Fruit fly (Drosophila melanogaster) whole organism, embryonic: ENCODE data around the gene mRpS31.

Source experiments
- Awh ChIP-seq: fragments of 200-800 bp; sonication (Bioruptor generic); IDR thresholded peaks from 2 replicates; pipeline ENCODE4, ENCODE4 v1.3.6; 2022; ENCODE audit warnings: missing biosample characterization, missing genetic modification characterization
- B-H2 ChIP-seq: fragments of 200-800 bp; sonication (Bioruptor generic); optimal IDR thresholded peaks from 2 replicates; lab custom pipeline; 2018; ENCODE audit warnings: missing biosample characterization, mild to moderate bottlenecking, missing genetic modification characterization
- Bdp1 ChIP-seq: fragments of 200-800 bp; sonication (Bioruptor generic); optimal IDR thresholded peaks from 3 replicates; lab custom pipeline; 2016; ENCODE audit warnings: missing biosample characterization, missing genetic modification characterization
- CG10979 ChIP-seq: fragments of 200-800 bp; sonication (Bioruptor generic); optimal IDR thresholded peaks from 2 replicates; lab custom pipeline; 2018; ENCODE audit warnings: missing biosample characterization, mild to moderate bottlenecking, missing genetic modification characterization, moderate library complexity
- CG11504 ChIP-seq: fragments of 200-800 bp; sonication (Bioruptor generic); optimal IDR thresholded peaks from 3 replicates; lab custom pipeline; 2019; ENCODE audit warnings: missing biosample characterization, mild to moderate bottlenecking, missing genetic modification characterization, moderate library complexity
- CG11695 ChIP-seq: fragments of 200-800 bp; sonication (Bioruptor generic); IDR thresholded peaks from 3 replicates; pipeline ENCODE4 v1.3.6; 2022; ENCODE audit warnings: missing biosample characterization, missing genetic modification characterization
- CG12155 ChIP-seq: fragments of 200-800 bp; sonication (Bioruptor generic); optimal IDR thresholded peaks from 3 replicates; lab custom pipeline; 2016; ENCODE audit warnings: missing biosample characterization, missing genetic modification characterization
- CG12236 ChIP-seq: fragments of 200-800 bp; sonication (Bioruptor generic); optimal IDR thresholded peaks from 2 replicates; lab custom pipeline; 2016; ENCODE audit warnings: missing biosample characterization, missing genetic modification characterization
- CG15601 ChIP-seq: fragments of 200-800 bp; sonication (Bioruptor generic); optimal IDR thresholded peaks from 3 replicates; lab custom pipeline; 2019; ENCODE audit warnings: missing biosample characterization, mild to moderate bottlenecking, missing genetic modification characterization, moderate library complexity
- CG1647 ChIP-seq: fragments of 200-800 bp; sonication (Bioruptor generic); optimal IDR thresholded peaks from 3 replicates; lab custom pipeline; 2016; ENCODE audit warnings: missing biosample characterization, missing genetic modification characterization
- CG16815 ChIP-seq: fragments of 200-800 bp; sonication (Bioruptor generic); optimal IDR thresholded peaks from 3 replicates; lab custom pipeline; 2017; ENCODE audit warnings: missing biosample characterization, mild to moderate bottlenecking, missing genetic modification characterization
- CG18262 ChIP-seq: fragments of 200-800 bp; optimal IDR thresholded peaks from 3 replicates; lab custom pipeline; 2019; ENCODE audit warnings: missing biosample characterization, mild to moderate bottlenecking, missing genetic modification characterization, moderate library complexity
- CG33213 ChIP-seq: fragments of 200-800 bp; sonication (Bioruptor generic); optimal IDR thresholded peaks from 3 replicates; lab custom pipeline; 2016; ENCODE audit warnings: missing biosample characterization, missing genetic modification characterization
- CG3407 ChIP-seq: fragments of 200-800 bp; sonication (Bioruptor generic); optimal IDR thresholded peaks from 2 replicates; lab custom pipeline; 2018; ENCODE audit warnings: missing biosample characterization, mild to moderate bottlenecking, missing genetic modification characterization
- CG34422 ChIP-seq: fragments of 200-800 bp; sonication (Bioruptor generic); IDR thresholded peaks from 3 replicates; pipeline ENCODE4 v1.3.6; 2022; ENCODE audit warnings: missing biosample characterization, missing genetic modification characterization
- CG7963 ChIP-seq: fragments of 200-800 bp; sonication (Bioruptor generic); IDR thresholded peaks from 3 replicates; pipeline ENCODE4 v1.3.6; 2022; ENCODE audit warnings: missing biosample characterization, missing genetic modification characterization; ENCODE audit not compliant: partially characterized antibody
- CG9876 ChIP-seq: fragments of 200-800 bp; sonication (Bioruptor generic); optimal IDR thresholded peaks from 2 replicates; lab custom pipeline; 2016; ENCODE audit warnings: missing biosample characterization, missing genetic modification characterization
- D ChIP-seq, 2 experiments: fragments of 200-800 bp in 1 of 2; fragments of >200 bp in 1 of 2; sonication (Bioruptor generic) in 1 of 2; optimal IDR thresholded peaks; 2 replicates in 1 of 2; 3 replicates in 1 of 2; lab custom pipeline; 2017; ENCODE audit warnings: mild to moderate bottlenecking in 1 of 2, missing biosample characterization in 1 of 2, missing genetic modification characterization in 1 of 2, missing genetic modification reagents in 1 of 2
- Dll ChIP-seq: fragments of 200-800 bp; sonication (Bioruptor generic); IDR thresholded peaks from 4 replicates; pipeline ENCODE4 v1.3.6; 2022; ENCODE audit warnings: missing biosample characterization, missing genetic modification characterization; ENCODE audit not compliant: partially characterized antibody
- Dref ChIP-seq: fragments of 200-800 bp; sonication (Bioruptor generic); IDR thresholded peaks from 2 replicates; pipeline ENCODE4 v1.3.6; 2022; ENCODE audit warnings: missing biosample characterization, missing genetic modification characterization
- Fer1 ChIP-seq: fragments of 200-800 bp; sonication (Bioruptor generic); optimal IDR thresholded peaks from 2 replicates; lab custom pipeline; 2017; ENCODE audit warnings: missing biosample characterization, mild to moderate bottlenecking, missing genetic modification characterization
- Jarid2 ChIP-seq: fragments of 200-800 bp; sonication (Bioruptor generic); optimal IDR thresholded peaks from 3 replicates; lab custom pipeline; 2017; ENCODE audit warnings: mild to moderate bottlenecking, missing biosample characterization, missing genetic modification reagents, missing genetic modification characterization
- NK7.1 ChIP-seq: fragments of 200-800 bp; sonication (Bioruptor generic); optimal IDR thresholded peaks from 3 replicates; lab custom pipeline; 2016; ENCODE audit warnings: missing biosample characterization, missing genetic modification characterization
- Nf-YA ChIP-seq: fragments of 200-800 bp; sonication (Bioruptor generic); IDR thresholded peaks from 2 replicates; pipeline ENCODE4 v1.3.6; 2022; ENCODE audit warnings: missing biosample characterization, missing genetic modification characterization
- Pdp1 ChIP-seq, 2 experiments: fragments of 200-800 bp; sonication (Bioruptor generic); optimal IDR thresholded peaks; 3 replicates each; lab custom pipeline; 2016; ENCODE audit warnings: missing biosample characterization in 2 of 2, missing genetic modification characterization in 2 of 2, mild to moderate bottlenecking in 1 of 2, moderate library complexity in 1 of 2
- Sox100B ChIP-seq: fragments of 200-800 bp; sonication (Bioruptor generic); optimal IDR thresholded peaks from 3 replicates; lab custom pipeline; 2018; ENCODE audit warnings: missing biosample characterization, mild to moderate bottlenecking, missing genetic modification characterization
- Tbp ChIP-seq: fragments of >200 bp; optimal IDR thresholded peaks from 2 replicates; lab custom pipeline; 2018; ENCODE audit warnings: missing biosample characterization, missing genetic modification characterization
- bsh ChIP-seq, 2 experiments: fragments of 200-800 bp; sonication (Bioruptor generic); optimal IDR thresholded peaks; 2 replicates each; lab custom pipeline; 2017 to 2018; ENCODE audit warnings: mild to moderate bottlenecking in 2 of 2, missing biosample characterization in 2 of 2, missing genetic modification characterization in 2 of 2, moderate library complexity in 1 of 2
- dmrt99B ChIP-seq: fragments of 200-800 bp; sonication (Bioruptor generic); optimal IDR thresholded peaks from 2 replicates; lab custom pipeline; 2018; ENCODE audit warnings: missing biosample characterization, mild to moderate bottlenecking, missing genetic modification characterization, moderate library complexity
- ewg ChIP-seq: fragments of 200-800 bp; sonication (Bioruptor generic); optimal IDR thresholded peaks from 3 replicates; lab custom pipeline; 2017; ENCODE audit warnings: mild to moderate bottlenecking, missing biosample characterization, missing genetic modification reagents, missing genetic modification characterization
- gem ChIP-seq: fragments of 200-800 bp; sonication (Bioruptor generic); optimal IDR thresholded peaks from 2 replicates; lab custom pipeline; 2019; ENCODE audit warnings: missing biosample characterization, mild to moderate bottlenecking, missing genetic modification characterization, moderate library complexity
- her ChIP-seq: fragments of 200-800 bp; sonication (Bioruptor generic); optimal IDR thresholded peaks from 2 replicates; lab custom pipeline; 2016; ENCODE audit warnings: missing biosample characterization, missing genetic modification characterization
- ind ChIP-seq: fragments of 200-800 bp; sonication (Bioruptor generic); optimal IDR thresholded peaks from 3 replicates; lab custom pipeline; 2016; ENCODE audit warnings: missing biosample characterization, missing genetic modification characterization
- jumu ChIP-seq: fragments of 200-800 bp; sonication (Bioruptor generic); optimal IDR thresholded peaks from 3 replicates; lab custom pipeline; 2016; ENCODE audit warnings: missing biosample characterization, missing genetic modification characterization
- kah ChIP-seq: fragments of 200-800 bp; sonication (Bioruptor generic); optimal IDR thresholded peaks from 2 replicates; lab custom pipeline; 2018; ENCODE audit warnings: missing biosample characterization, mild to moderate bottlenecking, missing genetic modification characterization
- kni ChIP-seq: fragments of 200-800 bp; sonication (Bioruptor generic); optimal IDR thresholded peaks from 3 replicates; lab custom pipeline; 2017; ENCODE audit warnings: mild to moderate bottlenecking, missing biosample characterization, missing genetic modification reagents, missing genetic modification characterization
- knrl ChIP-seq: fragments of 200-800 bp; sonication (Bioruptor generic); IDR thresholded peaks from 3 replicates; pipeline ENCODE4 v1.3.6; 2022; ENCODE audit warnings: missing biosample characterization, missing genetic modification characterization; ENCODE audit not compliant: partially characterized antibody
- pb ChIP-seq: fragments of 200-800 bp; sonication (Bioruptor generic); optimal IDR thresholded peaks from 3 replicates; lab custom pipeline; 2016; ENCODE audit warnings: missing biosample characterization, missing genetic modification characterization
- phol ChIP-seq: fragments of 200-800 bp; sonication (Bioruptor generic); optimal IDR thresholded peaks from 3 replicates; lab custom pipeline; 2018; ENCODE audit warnings: missing biosample characterization, mild to moderate bottlenecking, missing genetic modification characterization, moderate library complexity
- pita ChIP-seq: fragments of 200-800 bp; sonication (Bioruptor generic); optimal IDR thresholded peaks from 2 replicates; lab custom pipeline; 2017; ENCODE audit warnings: missing biosample characterization, mild to moderate bottlenecking, missing genetic modification characterization
- prd ChIP-seq, 3 experiments: fragments of >200 bp in 2 of 3; fragments of 200-800 bp in 1 of 3; sonication (Bioruptor generic) in 1 of 3; optimal IDR thresholded peaks in 2 of 3; IDR thresholded peaks in 1 of 3; 2 replicates in 2 of 3; 3 replicates in 1 of 3; pipeline versions ENCODE4 v1.3.6 to Lab custom; 2017 to 2022; ENCODE audit warnings: missing biosample characterization in 1 of 3, missing genetic modification characterization in 1 of 3
- row ChIP-seq: fragments of 200-800 bp; sonication (Bioruptor generic); IDR thresholded peaks from 3 replicates; pipeline ENCODE4 v1.3.6; 2022; ENCODE audit warnings: missing biosample characterization, missing genetic modification characterization
- sc ChIP-seq, 3 experiments: fragments of >200 bp in 2 of 3; fragments of 200-800 bp in 1 of 3; sonication (Bioruptor generic) in 1 of 3; optimal IDR thresholded peaks; 2 replicates in 2 of 3; 3 replicates in 1 of 3; lab custom pipeline; 2017; ENCODE audit warnings: mild to moderate bottlenecking in 1 of 3, missing biosample characterization in 1 of 3, missing genetic modification characterization in 1 of 3, missing genetic modification reagents in 1 of 3
- sens-2 ChIP-seq: fragments of 200-800 bp; sonication (Bioruptor generic); IDR thresholded peaks from 2 replicates; pipeline ENCODE4 v1.3.6; 2022; ENCODE audit warnings: missing biosample characterization, missing genetic modification characterization
- sob ChIP-seq: fragments of 200-800 bp; sonication (Bioruptor generic); IDR thresholded peaks from 2 replicates; pipeline ENCODE4 v1.3.6; 2022; ENCODE audit warnings: missing biosample characterization, missing genetic modification characterization
- sr ChIP-seq: fragments of 200-800 bp; sonication (Bioruptor generic); IDR thresholded peaks from 3 replicates; pipeline ENCODE4 v1.3.6; 2022; ENCODE audit warnings: missing biosample characterization, missing genetic modification characterization
- stc ChIP-seq: fragments of 200-800 bp; sonication (Bioruptor generic); IDR thresholded peaks from 2 replicates; pipeline ENCODE4 v1.3.6; 2022; ENCODE audit warnings: missing biosample characterization, missing genetic modification characterization
- z ChIP-seq: fragments of 200-800 bp; sonication (Bioruptor generic); IDR thresholded peaks from 3 replicates; pipeline ENCODE4 v1.3.6; 2022; ENCODE audit warnings: missing biosample characterization, missing genetic modification characterization

The mRpS31 gene

DNA sequence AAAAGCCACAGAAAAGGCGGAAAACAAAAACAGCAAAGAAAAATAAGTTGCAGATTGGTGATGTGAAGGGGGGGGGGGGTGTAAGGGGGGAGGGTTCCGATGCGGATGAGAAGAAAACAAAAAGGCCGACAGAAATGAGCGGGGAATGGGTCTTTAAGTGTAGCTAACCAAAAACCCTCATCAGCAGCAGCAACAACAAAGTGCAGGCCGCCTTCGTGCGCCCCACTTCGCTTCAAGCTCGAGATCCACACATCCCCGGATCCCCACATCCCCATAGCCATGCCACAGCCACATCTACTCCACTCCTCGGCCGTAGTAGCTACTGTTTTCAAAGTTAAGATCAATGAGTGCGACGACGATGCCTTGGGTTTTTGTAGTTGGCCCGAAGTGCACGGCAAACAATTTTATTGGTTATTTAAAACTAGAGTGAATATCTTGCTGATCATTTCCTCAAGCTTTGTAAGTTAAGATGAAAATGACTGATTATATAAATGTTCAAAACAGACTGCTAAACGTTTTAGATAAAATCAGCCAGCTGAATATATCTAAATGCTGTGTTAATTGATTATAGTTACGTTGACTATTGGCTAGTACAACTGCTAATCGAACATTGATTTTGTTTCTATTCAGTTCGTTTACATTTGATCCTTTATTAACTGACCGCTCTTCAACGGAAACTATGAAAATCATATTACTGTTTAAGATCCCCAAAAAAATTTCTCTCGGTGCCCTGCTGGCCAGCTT is 19.5 kb downstream of the mRpS31 start (continued):
- TF ChIP-seq kah (no peak), Fer1 (no peak), ewg (GFP tag; lab: Kevin White, UChicago) (no peak), pita (no peak), sc (optimal IDR thresholded peaks at IDR 0.05; lab: Kevin White, UChicago) (no peak), sc (GFP tag; optimal IDR thresholded peaks at IDR 0.05; lab: Kevin White, UChicago) (no peak), stc (GFP tag; lab: Robert Waterston, UW) (no peak), Pdp1 (GFP tag; optimal IDR thresholded peaks at IDR 0.05; lab: Kevin White, UChicago) (peak in 1 of 2 experiments; percentile 38), Sox100B (GFP tag; lab: Kevin White, UChicago) (peak; percentile 31), CG3407 (GFP tag; lab: Kevin White, UChicago) (no peak), Dref (GFP tag; lab: Robert Waterston, UW) (no peak), Awh (GFP tag; lab: Robert Waterston, UW) (no peak), Dll (GFP tag; lab: Robert Waterston, UW) (no peak), sens-2 (GFP tag; lab: Robert Waterston, UW) (no peak), Tbp (GFP tag; lab: Kevin White, UChicago) (no peak), CG11695 (GFP tag; lab: Robert Waterston, UW) (no peak), CG12236 (GFP tag; lab: Kevin White, UChicago) (no peak), CG9876 (no peak), sr (no peak), Bdp1 (no peak), CG1647 (GFP tag; lab: Kevin White, UChicago) (no peak), jumu (GFP tag; lab: Kevin White, UChicago) (no peak), dmrt99B (tag; lab: Kevin White, UChicago) (peak; percentile 27), ind (no peak), CG33213 (GFP tag; lab: Kevin White, UChicago) (no peak), NK7.1 (GFP tag; lab: Kevin White, UChicago) (no peak), CG34422 (no peak), phol (tag; lab: Kevin White, UChicago) (peak; percentile 48), D (optimal IDR thresholded peaks at IDR 0.05; lab: Kevin White, UChicago) (no peak), D (GFP tag; optimal IDR thresholded peaks at IDR 0.05; lab: Kevin White, UChicago) (no peak), CG11504 (tag; lab: Kevin White, UChicago) (peak; percentile 40), z (GFP tag; lab: Robert Waterston, UW) (no peak), B-H2 (GFP tag; lab: Kevin White, UChicago) (no peak), pb (GFP tag; lab: Kevin White, UChicago) (no peak), Nf-YA (GFP tag; lab: Robert Waterston, UW) (no peak), gem (tag; lab: Kevin White, UChicago) (peak; percentile 46), CG16815 (no peak), kni (GFP tag; lab: Kevin White, UChicago) (no peak), her (GFP tag; lab: Kevin White, UChicago) (no peak), row (GFP tag; lab: Robert Waterston, UW) (no peak), CG12155 (GFP tag; lab: Kevin White, UChicago) (no peak), Jarid2 (no peak), prd (optimal IDR thresholded peaks at IDR 0.05; lab: Kevin White, UChicago) (no peak), prd (GFP tag; IDR thresholded peaks at IDR 0.05; lab: Robert Waterston, UW) (no peak), CG18262 (tag; lab: Kevin White, UChicago) (peak; percentile 56), sob (GFP tag; lab: Robert Waterston, UW) (no peak), bsh (GFP tag; optimal IDR thresholded peaks at IDR 0.05; lab: Kevin White, UChicago) (peak in 1 of 2 experiments; percentile 8), CG15601 (tag; lab: Kevin White, UChicago) (no peak), CG10979 (tag; lab: Kevin White, UChicago) (peak; percentile 50), CG7963 (GFP tag; lab: Robert Waterston, UW) (no peak), knrl (no peak)
